Fruit fly (Drosophila melanogaster): ENCODE results near the gene CG42264.

Gene CG42264

dm6 chrX:5746864-5747861 lies 29.3 kb downstream of the CG42264 start, which contains the start of the genes IntS6 and Rtel1:
Gene IntS6 (minus strand): TSS chrX:5747254.
Gene Rtel1 (plus strand): TSS chrX:5747747.
- TF ChIP-seq pan (optimal IDR thresholded peaks at IDR 0.05): no peak
- peak in 1 of 2 experiments; percentile 89 for TF ChIP-seq pan (GFP tag; optimal IDR thresholded peaks at IDR 0.05 in 1 of 2, IDR thresholded peaks at IDR 0.05 in 1 of 2)
- peak; percentile 91 for TF ChIP-seq bcd (GFP tag; optimal IDR thresholded peaks at IDR 0.05)
- TF ChIP-seq ro (GFP tag; IDR thresholded peaks at IDR 0.05): 0 out of 2 replicates have a peak, but pooled peaks have one; percentile 38
- peak; percentile 49; the same call in 1 of the 2 replicates for TF ChIP-seq sim (GFP tag; IDR thresholded peaks at IDR 0.05)
- TF ChIP-seq CG12769 (tag; optimal IDR thresholded peaks at IDR 0.05): peak; percentile 96
- peak; percentile 84 for TF ChIP-seq wdn (GFP tag; IDR thresholded peaks at IDR 0.05)
- TF ChIP-seq HLH4C (GFP tag; IDR thresholded peaks at IDR 0.05; ENCODE audit: partially characterized antibody): peak; percentile 47; the same call in 1 of the 3 replicates
- peak; percentile 84 for TF ChIP-seq dm (GFP tag; optimal IDR thresholded peaks at IDR 0.05)
- peak; percentile 62 for TF ChIP-seq trem (tag; optimal IDR thresholded peaks at IDR 0.05)
- TF ChIP-seq Camta (GFP tag; optimal IDR thresholded peaks at IDR 0.05): peak; percentile 89
- TF ChIP-seq Six4 (GFP tag; optimal IDR thresholded peaks at IDR 0.05): peak; percentile 80
- peak; percentile 94 for TF ChIP-seq CG2678 (tag; optimal IDR thresholded peaks at IDR 0.05)
- peak; percentile 82 for TF ChIP-seq cwo (GFP tag; optimal IDR thresholded peaks at IDR 0.05)
- TF ChIP-seq tin (GFP tag; optimal IDR thresholded peaks at IDR 0.05): peak; percentile 89
- peak; percentile 87 for TF ChIP-seq CG10147 (GFP tag; optimal IDR thresholded peaks at IDR 0.05)
- peak; percentile 80 for TF ChIP-seq repo (GFP tag; optimal IDR thresholded peaks at IDR 0.05)
- TF ChIP-seq crc (GFP tag; optimal IDR thresholded peaks at IDR 0.05): peak; percentile 80
- peak; percentile 91 for TF ChIP-seq sug (tag; optimal IDR thresholded peaks at IDR 0.05)
- peak; percentile 86 for TF ChIP-seq tap (tag; optimal IDR thresholded peaks at IDR 0.05)
- peak; percentile 61 for TF ChIP-seq CG5180 (GFP tag; optimal IDR thresholded peaks at IDR 0.05)
- peak; percentile 75 for TF ChIP-seq NK7.1 (GFP tag; optimal IDR thresholded peaks at IDR 0.05)
- peak; percentile 94 for TF ChIP-seq CG30403 (GFP tag; optimal IDR thresholded peaks at IDR 0.05)
- peak; percentile 83 for TF ChIP-seq ham (GFP tag; IDR thresholded peaks at IDR 0.05)
- TF ChIP-seq Blimp-1 (GFP tag; optimal IDR thresholded peaks at IDR 0.05): peak; percentile 77
- TF ChIP-seq vvl (GFP tag; IDR thresholded peaks at IDR 0.05): peak; percentile 92
- peak; percentile 84 for TF ChIP-seq rib (GFP tag; IDR thresholded peaks at IDR 0.05)
- peak; percentile 52 for TF ChIP-seq CG10431 (GFP tag; optimal IDR thresholded peaks at IDR 0.05)
- TF ChIP-seq CG7556 (GFP tag; optimal IDR thresholded peaks at IDR 0.05): peak; percentile 86
- peak; percentile 66; the same call in 1 of the 2 replicates for TF ChIP-seq cas (GFP tag; IDR thresholded peaks at IDR 0.05)
- no peak for TF ChIP-seq zen2 (GFP tag; IDR thresholded peaks at IDR 0.05; ENCODE audit: partially characterized antibody)
- TF ChIP-seq chm (GFP tag; IDR thresholded peaks at IDR 0.05): peak; percentile 73
- peak; percentile 85 for TF ChIP-seq CG32772 (GFP tag; IDR thresholded peaks at IDR 0.05)
- TF ChIP-seq CG42726 (GFP tag; IDR thresholded peaks at IDR 0.05; ENCODE audit: partially characterized antibody): peak; percentile 63; the same call in 1 of the 2 replicates
- peak; percentile 89 for TF ChIP-seq CG14441 (GFP tag; IDR thresholded peaks at IDR 0.05)
- peak; percentile 87 for TF ChIP-seq az2 (GFP tag; optimal IDR thresholded peaks at IDR 0.05)
- peak; percentile 94 for TF ChIP-seq Rfx (GFP tag; IDR thresholded peaks at IDR 0.05)
- TF ChIP-seq klu (GFP tag; IDR thresholded peaks at IDR 0.05): peak; percentile 86
- peak; percentile 67 for TF ChIP-seq Hey (tag; optimal IDR thresholded peaks at IDR 0.05)
- peak; percentile 62 for TF ChIP-seq CG31388 (GFP tag; optimal IDR thresholded peaks at IDR 0.05)
- TF ChIP-seq Xbp1 (GFP tag; optimal IDR thresholded peaks at IDR 0.05): peak; percentile 91
- peak; percentile 69 for TF ChIP-seq salm (tag; optimal IDR thresholded peaks at IDR 0.05)
- TF ChIP-seq NfI (GFP tag; optimal IDR thresholded peaks at IDR 0.05): peak; percentile 91
- peak; percentile 87 to 93 for TF ChIP-seq chif (GFP tag; optimal IDR thresholded peaks at IDR 0.05)
- peak; percentile 80 for TF ChIP-seq CG4730 (GFP tag; IDR thresholded peaks at IDR 0.05)
- TF ChIP-seq CG15479 (GFP tag; optimal IDR thresholded peaks at IDR 0.05): peak; percentile 75
- peak; percentile 60 for TF ChIP-seq nau (GFP tag; optimal IDR thresholded peaks at IDR 0.05)
- peak; percentile 74 for TF ChIP-seq CG11723 (GFP tag; optimal IDR thresholded peaks at IDR 0.05)
